Worm (Caenorhabditis elegans) whole organism, L4 larva: ENCODE results near the gene fln-1.

Source experiments
- F10B5.3 ChIP-seq: sonication (generic microtip); optimal IDR thresholded peaks from 2 replicates; lab custom pipeline; 2016; ENCODE audit warnings: mild to moderate bottlenecking, missing genetic modification characterization, missing compliant biosample characterization
- T26A8.4 ChIP-seq: fragments of 200-800 bp; sonication (Bioruptor generic); IDR thresholded peaks from 2 replicates; pipeline ENCODE4 v1.3.6; 2022; ENCODE audit warnings: missing genetic modification characterization, missing compliant biosample characterization
- aha-1 ChIP-seq: fragments of 150-350 bp; peaks from one replicate; lab custom pipeline; 2014; ENCODE audit warnings: missing biosample characterization, missing genetic modification characterization
- aly-2 ChIP-seq: sonication (generic microtip); optimal IDR thresholded peaks from 2 replicates; lab custom pipeline; 2018; ENCODE audit warnings: missing biosample characterization, missing genetic modification characterization
- ama-1 ChIP-seq: fragments of 150-350 bp; optimal IDR thresholded peaks from 2 replicates; lab custom pipeline; 2014; ENCODE audit warnings: inconsistent platforms, mixed read lengths
- arid-1 ChIP-seq: fragments of 200-800 bp; sonication (Bioruptor generic); conservative IDR thresholded peaks from 2 replicates; pipeline ENCODE4 v1.3.6; 2022; ENCODE audit warnings: missing genetic modification reagents, missing genetic modification characterization, missing compliant biosample characterization
- ceh-44 ChIP-seq: fragments of 200-800 bp; sonication (Bioruptor generic); IDR thresholded peaks from 2 replicates; pipeline ENCODE4 v1.3.6; 2022; ENCODE audit warnings: missing genetic modification reagents, missing genetic modification characterization, missing compliant biosample characterization
- ceh-82 ChIP-seq: sonication (generic microtip); optimal IDR thresholded peaks from 2 replicates; lab custom pipeline; 2017; ENCODE audit warnings: missing biosample characterization, missing genetic modification characterization
- ctbp-1 ChIP-seq: fragments of 200-800 bp; sonication (Bioruptor generic); IDR thresholded peaks from 2 replicates; pipeline ENCODE4 v1.3.6; 2022; ENCODE audit warnings: missing genetic modification reagents, missing genetic modification characterization, missing compliant biosample characterization
- dmd-6 ChIP-seq: fragments of 200-800 bp; sonication (Bioruptor generic); IDR thresholded peaks from 2 replicates; pipeline ENCODE4 v1.3.6; 2022; ENCODE audit warnings: missing genetic modification reagents, missing genetic modification characterization, missing compliant biosample characterization
- dmd-9 ChIP-seq: fragments of 200-800 bp; sonication (Bioruptor generic); IDR thresholded peaks from 2 replicates; pipeline ENCODE4 v1.3.6; 2022; ENCODE audit warnings: missing genetic modification reagents, missing genetic modification characterization, missing compliant biosample characterization
- dpl-1 ChIP-seq: fragments of 150-350 bp; optimal IDR thresholded peaks from 2 replicates; lab custom pipeline; 2014; ENCODE audit warnings: missing biosample characterization, missing genetic modification reagents, missing genetic modification characterization
- duxl-1 ChIP-seq: sonication (generic microtip); optimal IDR thresholded peaks from 2 replicates; lab custom pipeline; 2016; ENCODE audit warnings: mild to moderate bottlenecking, missing genetic modification characterization, moderate library complexity, missing compliant biosample characterization; ENCODE audit not compliant: poor library complexity
- gei-8 ChIP-seq: fragments of 200-800 bp; sonication (Bioruptor generic); optimal IDR thresholded peaks from 2 replicates; lab custom pipeline; 2018; ENCODE audit warnings: mild to moderate bottlenecking, missing genetic modification characterization, missing compliant biosample characterization
- hif-1 ChIP-seq, 2 experiments: sonication (generic microtip); optimal IDR thresholded peaks; 2 replicates each; lab custom pipeline; 2016 to 2017; ENCODE audit warnings: missing compliant biosample characterization in 2 of 2, missing genetic modification characterization in 2 of 2, missing genetic modification reagents in 2 of 2, missing genotype in 2 of 2, mild to moderate bottlenecking in 1 of 2
- hlh-11 ChIP-seq: fragments of 200-800 bp; sonication (Bioruptor generic); optimal IDR thresholded peaks from 2 replicates; lab custom pipeline; 2018; ENCODE audit warnings: mild to moderate bottlenecking, missing genetic modification characterization, missing compliant biosample characterization
- hlh-30 ChIP-seq: sonication (generic microtip); optimal IDR thresholded peaks from 2 replicates; lab custom pipeline; 2017; ENCODE audit warnings: antibody characterized with exemption, mild to moderate bottlenecking, missing genetic modification characterization, missing compliant biosample characterization; ENCODE audit not compliant: insufficient read depth
- hmg-1.1 ChIP-seq: fragments of 200-800 bp; sonication (Bioruptor generic); IDR thresholded peaks from 2 replicates; pipeline ENCODE4 v1.3.6; 2022; ENCODE audit warnings: missing genetic modification reagents, missing genetic modification characterization, missing compliant biosample characterization
- lin-15B ChIP-seq: fragments of 150-350 bp; sonication (generic microtip); optimal IDR thresholded peaks from 3 replicates; lab custom pipeline; 2014; ENCODE audit warnings: missing biosample characterization, missing genetic modification characterization
- lin-38 ChIP-seq: fragments of 200-800 bp; sonication (Bioruptor generic); IDR thresholded peaks from 2 replicates; pipeline ENCODE4 v1.3.6; 2022; ENCODE audit warnings: missing genetic modification reagents, missing genetic modification characterization, missing compliant biosample characterization
- lsy-2 ChIP-seq, 2 experiments: fragments of 150-350 bp in 1 of 2; sonication (generic microtip) in 1 of 2; optimal IDR thresholded peaks; 2 replicates each; lab custom pipeline; 2014 to 2017; ENCODE audit warnings: missing biosample characterization in 2 of 2, missing genetic modification characterization in 2 of 2
- madf-5 ChIP-seq, 2 experiments: fragments of 200-800 bp; sonication (Bioruptor generic); IDR thresholded peaks; 2 replicates each; pipeline ENCODE4 v1.3.6; 2022; ENCODE audit warnings: missing compliant biosample characterization in 2 of 2, missing genetic modification characterization in 2 of 2
- mdt-29 ChIP-seq: fragments of 200-800 bp; sonication (Bioruptor generic); IDR thresholded peaks from 2 replicates; pipeline ENCODE4 v1.3.6; 2022; ENCODE audit warnings: missing genetic modification reagents, missing genetic modification characterization, missing compliant biosample characterization
- mep-1 ChIP-seq: fragments of 150-350 bp; sonication (generic microtip); optimal IDR thresholded peaks from 3 replicates; lab custom pipeline; 2014; ENCODE audit warnings: missing biosample characterization, missing genetic modification characterization
- mes-2 ChIP-seq: sonication (generic microtip); optimal IDR thresholded peaks from 2 replicates; lab custom pipeline; 2016; ENCODE audit warnings: missing genotype, mild to moderate bottlenecking, missing genetic modification characterization, missing compliant biosample characterization; ENCODE audit not compliant: poor library complexity, severe bottlenecking
- mxl-3 ChIP-seq: fragments of 200-800 bp; sonication (Bioruptor generic); optimal IDR thresholded peaks from 2 replicates; lab custom pipeline; 2018; ENCODE audit warnings: mild to moderate bottlenecking, missing genetic modification characterization, missing compliant biosample characterization
- nhr-11 ChIP-seq: fragments of 150-350 bp; optimal IDR thresholded peaks from 2 replicates; lab custom pipeline; 2014; ENCODE audit warnings: missing biosample characterization, missing genetic modification characterization
- nhr-25 ChIP-seq: sonication (generic microtip); optimal IDR thresholded peaks from 2 replicates; lab custom pipeline; 2017; ENCODE audit warnings: missing genetic modification characterization, mild to moderate bottlenecking, missing compliant biosample characterization, antibody characterized with exemption, moderate library complexity, borderline replicate concordance; ENCODE audit not compliant: insufficient read depth
- nhr-28 ChIP-seq: fragments of 150-350 bp; optimal IDR thresholded peaks from 2 replicates; lab custom pipeline; 2014; ENCODE audit warnings: missing biosample characterization, missing genetic modification characterization
- nhr-41 ChIP-seq: fragments of 200-800 bp; sonication (Bioruptor generic); IDR thresholded peaks from 2 replicates; pipeline ENCODE4 v1.3.6; 2022; ENCODE audit warnings: missing genetic modification reagents, missing genetic modification characterization, missing compliant biosample characterization
- nhr-42 ChIP-seq: fragments of 200-800 bp; sonication (Bioruptor generic); IDR thresholded peaks from 2 replicates; pipeline ENCODE4 v1.3.6; 2022; ENCODE audit warnings: missing genetic modification characterization, missing compliant biosample characterization
- nhr-6 ChIP-seq: fragments of 150-350 bp; optimal IDR thresholded peaks from 2 replicates; lab custom pipeline; 2014; ENCODE audit warnings: missing biosample characterization, missing genetic modification characterization
- nhr-77 ChIP-seq: fragments of 150-350 bp; optimal IDR thresholded peaks from 2 replicates; lab custom pipeline; 2014; ENCODE audit warnings: missing biosample characterization, missing genetic modification characterization
- pha-4 ChIP-seq, 2 experiments: fragments of 150-350 bp in 1 of 2; fragments of 200-800 bp in 1 of 2; sonication (Bioruptor generic) in 1 of 2; IDR thresholded peaks in 1 of 2; optimal IDR thresholded peaks in 1 of 2; 2 replicates each; pipeline versions ENCODE4 v1.3.6 to Lab custom; 2014 to 2022; ENCODE audit warnings: missing genetic modification characterization in 2 of 2, missing genetic modification reagents in 2 of 2, missing biosample characterization in 1 of 2, missing compliant biosample characterization in 1 of 2
- php-3 ChIP-seq: fragments of 200-800 bp; sonication (Bioruptor generic); IDR thresholded peaks from 2 replicates; pipeline ENCODE4 v1.3.6; 2022; ENCODE audit warnings: missing genetic modification reagents, missing genetic modification characterization, missing compliant biosample characterization
- skn-1 ChIP-seq: fragments of 150-350 bp; optimal IDR thresholded peaks from 2 replicates; lab custom pipeline; 2014; ENCODE audit warnings: missing biosample characterization, missing genetic modification characterization
- snpc-4 ChIP-seq: fragments of 150-350 bp; optimal IDR thresholded peaks from 2 replicates; lab custom pipeline; 2014; ENCODE audit warnings: missing biosample characterization, missing genetic modification characterization
- spr-3 ChIP-seq: fragments of 200-800 bp; sonication (Bioruptor generic); optimal IDR thresholded peaks from 2 replicates; lab custom pipeline; 2018; ENCODE audit warnings: mild to moderate bottlenecking, missing genetic modification characterization, missing compliant biosample characterization
- unc-130 ChIP-seq: sonication (generic microtip); optimal IDR thresholded peaks from 2 replicates; lab custom pipeline; 2016; ENCODE audit warnings: missing genetic modification reagents, missing genetic modification characterization, missing compliant biosample characterization
- vab-7 ChIP-seq: fragments of 200-800 bp; sonication (Bioruptor generic); IDR thresholded peaks from 2 replicates; pipeline ENCODE4 v1.3.6; 2022; ENCODE audit warnings: missing genetic modification reagents, missing genetic modification characterization, missing compliant biosample characterization
- zfp-2 ChIP-seq: sonication (generic microtip); optimal IDR thresholded peaks from 2 replicates; lab custom pipeline; 2016; ENCODE audit warnings: mild to moderate bottlenecking, missing genetic modification characterization, missing compliant biosample characterization
- zfp-3 ChIP-seq: fragments of 200-800 bp; sonication (Bioruptor generic); conservative IDR thresholded peaks from 2 replicates; pipeline ENCODE4 v1.3.6; 2022; ENCODE audit warnings: missing genetic modification reagents, missing genetic modification characterization, missing compliant biosample characterization
- ztf-11 ChIP-seq: fragments of 150-350 bp; optimal IDR thresholded peaks from 2 replicates; lab custom pipeline; 2014; ENCODE audit warnings: missing biosample characterization, missing genetic modification characterization
- ztf-7 ChIP-seq: fragments of 150-350 bp; optimal IDR thresholded peaks from 2 replicates; lab custom pipeline; 2014; ENCODE audit warnings: missing biosample characterization, missing genetic modification characterization

Gene fln-1

ce11 chrIV:401395-401794, 25.6 kb upstream of the fln-1 start, which contains the start of gene gpa-4 (continued):
- no peak for TF ChIP-seq nhr-11 (tag; lab: Kevin White, UChicago)

ce11 chrIV:396373-396772, 20.6 kb upstream of the fln-1 start, which contains the start of gene rrp-8:
Gene rrp-8, plus strand, starts transcription at chrIV:396545.
- peak; percentile 5 for TF ChIP-seq lin-15B
- TF ChIP-seq F10B5.3 (tag; lab: Kevin White, UChicago), result no peak
- 0 out of 4 replicates have a peak, but pooled peaks of 1 of the 2 experiments have one; percentile 30 for TF ChIP-seq madf-5 (GFP tag; IDR thresholded peaks at IDR 0.05; lab: Robert Waterston, UW)
- TF ChIP-seq nhr-28 (tag; lab: Kevin White, UChicago), result no peak
- TF ChIP-seq unc-130, result no peak
- TF ChIP-seq lsy-2 (tag; optimal IDR thresholded peaks at IDR 0.05; lab: Kevin White, UChicago), result peak in 1 of 2 experiments; percentile 43
- TF ChIP-seq lin-38 (GFP tag; lab: Robert Waterston, UW), result peak; percentile 49
- no peak for TF ChIP-seq aly-2 (tag; lab: Kevin White, UChicago)
- peak; percentile 1 for TF ChIP-seq ama-1 (lab: Kevin White, UChicago)
- TF ChIP-seq dmd-6 (GFP tag; lab: Robert Waterston, UW), result no peak
- TF ChIP-seq aha-1 (tag; lab: Kevin White, UChicago), result peak; percentile 69
- TF ChIP-seq pha-4 (GFP tag; IDR thresholded peaks at IDR 0.05; lab: Robert Waterston, UW), result peak; percentile 37; the same call in 1 of the 2 replicates
- no peak for TF ChIP-seq pha-4 (tag; optimal IDR thresholded peaks at IDR 0.05; lab: Kevin White, UChicago)
- no peak for TF ChIP-seq skn-1 (tag; lab: Kevin White, UChicago)
- no peak for TF ChIP-seq zfp-2 (tag; lab: Kevin White, UChicago)
- no peak for TF ChIP-seq ceh-44 (GFP tag; lab: Robert Waterston, UW)
- TF ChIP-seq zfp-3 (GFP tag; lab: Robert Waterston, UW), result 0 out of 2 replicates have a peak, but pooled peaks have one; percentile 36
- 0 out of 2 replicates have a peak, but pooled peaks have one; percentile 43 for TF ChIP-seq nhr-42 (GFP tag; lab: Robert Waterston, UW)
- TF ChIP-seq ctbp-1 (GFP tag; lab: Robert Waterston, UW), result no peak
- peak; percentile 25; the same call in 1 of the 2 replicates for TF ChIP-seq arid-1 (GFP tag; lab: Robert Waterston, UW)
- TF ChIP-seq snpc-4, result no peak
- TF ChIP-seq, all 104 proteins: peak for 10

- TF ChIP-seq mes-2 (tag; lab: Kevin White, UChicago) (peak; percentile 88), ceh-82 (tag; lab: Kevin White, UChicago) (no peak), pha-4 (GFP tag; IDR thresholded peaks at IDR 0.05; lab: Robert Waterston, UW) (0 out of 2 replicates have a peak, but pooled peaks have one; percentile 28), pha-4 (tag; optimal IDR thresholded peaks at IDR 0.05; lab: Kevin White, UChicago) (peak; percentile 33), mdt-29 (GFP tag; lab: Robert Waterston, UW) (no peak), hlh-30 (tag; lab: Kevin White, UChicago) (peak; percentile 92), spr-3 (GFP tag; lab: Kevin White, UChicago) (no peak), nhr-11 (tag; lab: Kevin White, UChicago) (peak; percentile 27), hif-1 (tag; optimal IDR thresholded peaks at IDR 0.05; lab: Kevin White, UChicago) (peak in 1 of 2 experiments; percentile 27), dmd-6 (GFP tag; lab: Robert Waterston, UW) (peak; percentile 31; the same call in 1 of the 2 replicates), dmd-9 (GFP tag; lab: Robert Waterston, UW) (no peak), hmg-1.1 (GFP tag; lab: Robert Waterston, UW) (peak; percentile 51; the same call in 1 of the 2 replicates), T26A8.4 (GFP tag; lab: Robert Waterston, UW) (no peak), nhr-41 (GFP tag; lab: Robert Waterston, UW) (no peak), gei-8 (GFP tag; lab: Kevin White, UChicago) (no peak), nhr-25 (tag; lab: Kevin White, UChicago) (peak; percentile 40), aha-1 (tag; lab: Kevin White, UChicago) (peak; percentile 89), hlh-11 (tag; lab: Kevin White, UChicago) (peak; percentile 27), duxl-1 (tag; lab: Kevin White, UChicago) (peak; percentile 18), nhr-6 (tag; lab: Kevin White, UChicago) (peak; percentile 66), lsy-2 (tag; optimal IDR thresholded peaks at IDR 0.05; lab: Kevin White, UChicago) (peak; percentile 93 to 99), ztf-7 (tag; lab: Kevin White, UChicago) (no peak), dpl-1 (GFP tag; lab: Kevin White, UChicago) (peak; percentile 63), arid-1 (GFP tag; lab: Robert Waterston, UW) (0 out of 2 replicates have a peak, but pooled peaks have one; percentile 19), ztf-11 (tag; lab: Kevin White, UChicago) (no peak), vab-7 (0 out of 2 replicates have a peak, but pooled peaks have one; percentile 22), mep-1 (tag; lab: Kevin White, UChicago) (peak; percentile 68), php-3 (GFP tag; lab: Robert Waterston, UW) (no peak), nhr-77 (tag; lab: Kevin White, UChicago) (peak; percentile 44), mxl-3 (GFP tag; lab: Kevin White, UChicago) (no peak)
These were observed 17.7 kb upstream of the fln-1 start, which contains the start of the genes T07A9.15 and nog-1 for ce11 chrIV:393409-393930. Gene T07A9.15, minus strand, starts transcription at chrIV:393546. Gene nog-1, plus strand, starts transcription at chrIV:393880.
